Fruit fly (Drosophila melanogaster) whole organism, embryonic: ENCODE results near the gene CG7079.

Experiments used
- Bteb2 ChIP-seq: fragments of 200-800 bp; sonication (Bioruptor generic); optimal IDR thresholded peaks from 2 replicates; lab custom pipeline; 2016; ENCODE audit warnings: missing biosample characterization, missing genetic modification characterization
- CG11398 ChIP-seq: fragments of 200-800 bp; sonication (Bioruptor generic); optimal IDR thresholded peaks from 2 replicates; lab custom pipeline; 2016; ENCODE audit warnings: missing biosample characterization, missing genetic modification characterization
- CG15479 ChIP-seq: fragments of 200-800 bp; sonication (Bioruptor generic); optimal IDR thresholded peaks from 3 replicates; lab custom pipeline; 2019; ENCODE audit warnings: missing biosample characterization, mild to moderate bottlenecking, missing genetic modification characterization, moderate library complexity
- CG16779 ChIP-seq: fragments of 200-800 bp; sonication (Bioruptor generic); IDR thresholded peaks from 2 replicates; pipeline ENCODE4 v1.3.6; 2022; ENCODE audit warnings: missing biosample characterization, missing genetic modification characterization
- CG17568 ChIP-seq: fragments of 200-800 bp; sonication (Bioruptor generic); optimal IDR thresholded peaks from 2 replicates; lab custom pipeline; 2018; ENCODE audit warnings: missing biosample characterization, mild to moderate bottlenecking, missing genetic modification characterization, moderate library complexity
- CG18262 ChIP-seq: fragments of 200-800 bp; optimal IDR thresholded peaks from 3 replicates; lab custom pipeline; 2019; ENCODE audit warnings: missing biosample characterization, mild to moderate bottlenecking, missing genetic modification characterization, moderate library complexity
- CG18619 ChIP-seq: fragments of 200-800 bp; sonication (Bioruptor generic); optimal IDR thresholded peaks from 3 replicates; lab custom pipeline; 2017; ENCODE audit warnings: missing biosample characterization, mild to moderate bottlenecking, missing genetic modification characterization
- CG2678 ChIP-seq: fragments of 200-800 bp; sonication (Bioruptor generic); optimal IDR thresholded peaks from 3 replicates; lab custom pipeline; 2019; ENCODE audit warnings: missing biosample characterization, mild to moderate bottlenecking, missing genetic modification characterization, moderate library complexity
- CG32772 ChIP-seq: fragments of 200-800 bp; sonication (Bioruptor generic); IDR thresholded peaks from 2 replicates; pipeline ENCODE4 v1.3.6; 2022; ENCODE audit warnings: missing biosample characterization, missing genetic modification characterization
- CG34422 ChIP-seq: fragments of 200-800 bp; sonication (Bioruptor generic); IDR thresholded peaks from 3 replicates; pipeline ENCODE4 v1.3.6; 2022; ENCODE audit warnings: missing biosample characterization, missing genetic modification characterization
- CG4617 ChIP-seq: fragments of 200-800 bp; sonication (Bioruptor generic); optimal IDR thresholded peaks from 3 replicates; lab custom pipeline; 2016; ENCODE audit warnings: missing biosample characterization, missing genetic modification characterization, borderline replicate concordance
- CG4854 ChIP-seq: fragments of 200-800 bp; sonication (Bioruptor generic); optimal IDR thresholded peaks from 2 replicates; lab custom pipeline; 2016; ENCODE audit warnings: missing biosample characterization, missing genetic modification characterization, inconsistent platforms
- CG6175 ChIP-seq: fragments of 200-800 bp; sonication (Bioruptor generic); IDR thresholded peaks from 3 replicates; pipeline ENCODE4 v1.3.6; 2022; ENCODE audit warnings: missing biosample characterization, missing genetic modification characterization
- CG6765 ChIP-seq: fragments of 200-800 bp; sonication (Bioruptor generic); optimal IDR thresholded peaks from 3 replicates; lab custom pipeline; 2017; ENCODE audit warnings: missing biosample characterization, mild to moderate bottlenecking, missing genetic modification characterization
- CG7928 ChIP-seq: fragments of 200-800 bp; sonication (Bioruptor generic); optimal IDR thresholded peaks from 2 replicates; lab custom pipeline; 2017; ENCODE audit warnings: missing biosample characterization, mild to moderate bottlenecking, missing genetic modification characterization
- CG8089 ChIP-seq: fragments of 200-800 bp; sonication (Bioruptor generic); optimal IDR thresholded peaks from 3 replicates; lab custom pipeline; 2016; ENCODE audit warnings: missing biosample characterization, missing genetic modification characterization
- CG8765 ChIP-seq: fragments of 200-800 bp; sonication (Bioruptor generic); IDR thresholded peaks from 2 replicates; pipeline ENCODE4 v1.3.6; 2022; ENCODE audit warnings: missing biosample characterization, missing genetic modification characterization
- CG9797 ChIP-seq: fragments of 200-800 bp; sonication (Bioruptor generic); optimal IDR thresholded peaks from 3 replicates; lab custom pipeline; 2018; ENCODE audit warnings: missing biosample characterization, mild to moderate bottlenecking, missing genetic modification characterization
- CoRest ChIP-seq: fragments of 200-800 bp; sonication (Bioruptor generic); optimal IDR thresholded peaks from 3 replicates; lab custom pipeline; 2018; ENCODE audit warnings: missing biosample characterization, mild to moderate bottlenecking, missing genetic modification characterization, moderate library complexity
- Dbx ChIP-seq: fragments of 200-800 bp; sonication (Bioruptor generic); IDR thresholded peaks from 3 replicates; pipeline ENCODE4 v1.3.6; 2022; ENCODE audit warnings: missing biosample characterization, missing genetic modification characterization
- Doc2 ChIP-seq: fragments of 200-800 bp; sonication (Bioruptor generic); IDR thresholded peaks from 2 replicates; pipeline ENCODE4 v1.3.6; 2022; ENCODE audit warnings: missing biosample characterization, missing genetic modification characterization
- Drgx ChIP-seq: fragments of 200-800 bp; sonication (Bioruptor generic); IDR thresholded peaks from 2 replicates; pipeline ENCODE4 v1.3.6; 2022; ENCODE audit warnings: missing biosample characterization, missing genetic modification characterization
- H15 ChIP-seq: fragments of 200-800 bp; sonication (Bioruptor generic); IDR thresholded peaks from 3 replicates; pipeline ENCODE4 v1.3.6; 2022; ENCODE audit warnings: missing biosample characterization, missing genetic modification characterization
- Hand ChIP-seq: fragments of 200-800 bp; sonication (Bioruptor generic); optimal IDR thresholded peaks from 2 replicates; lab custom pipeline; 2017; ENCODE audit warnings: mild to moderate bottlenecking, missing biosample characterization, missing genetic modification reagents, missing genetic modification characterization
- Hr3 ChIP-seq: fragments of 200-800 bp; sonication (Bioruptor generic); optimal IDR thresholded peaks from 3 replicates; lab custom pipeline; 2016; ENCODE audit warnings: missing biosample characterization, missing genetic modification characterization
- Kr ChIP-seq: fragments of 200-800 bp; sonication (Bioruptor generic); optimal IDR thresholded peaks from 2 replicates; lab custom pipeline; 2017; ENCODE audit warnings: missing biosample characterization, mild to moderate bottlenecking, missing genetic modification characterization
- MESR4 ChIP-seq: fragments of 200-800 bp; sonication (Bioruptor generic); optimal IDR thresholded peaks from 2 replicates; lab custom pipeline; 2018; ENCODE audit warnings: missing biosample characterization, mild to moderate bottlenecking, missing genetic modification characterization, moderate library complexity
- Meics ChIP-seq: fragments of 200-800 bp; sonication (Bioruptor generic); optimal IDR thresholded peaks from 2 replicates; lab custom pipeline; 2017; ENCODE audit warnings: missing biosample characterization, mild to moderate bottlenecking, missing genetic modification characterization
- Mrtf ChIP-seq: fragments of 200-800 bp; sonication (Bioruptor generic); IDR thresholded peaks from 3 replicates; pipeline ENCODE4 v1.3.6; 2022; ENCODE audit warnings: missing biosample characterization, missing genetic modification characterization
- NC2β ChIP-seq: fragments of 200-800 bp; sonication (Bioruptor generic); optimal IDR thresholded peaks from 2 replicates; lab custom pipeline; 2016; ENCODE audit warnings: missing biosample characterization, missing genetic modification characterization
- NfI ChIP-seq: fragments of 200-800 bp; sonication (Bioruptor generic); optimal IDR thresholded peaks from 3 replicates; lab custom pipeline; 2018; ENCODE audit warnings: missing biosample characterization, mild to moderate bottlenecking, missing genetic modification characterization, moderate library complexity
- ase ChIP-seq: fragments of 200-800 bp; sonication (Bioruptor generic); IDR thresholded peaks from 3 replicates; pipeline ENCODE4 v1.3.6; 2022; ENCODE audit warnings: missing biosample characterization, missing genetic modification characterization
- ato ChIP-seq: fragments of 200-800 bp; sonication (Bioruptor generic); IDR thresholded peaks from 2 replicates; pipeline ENCODE4 v1.3.6; 2022; ENCODE audit warnings: missing biosample characterization, missing genetic modification characterization; ENCODE audit not compliant: partially characterized antibody
- ftz-f1 ChIP-seq: fragments of 200-800 bp; sonication (Bioruptor generic); optimal IDR thresholded peaks from 2 replicates; lab custom pipeline; 2016; ENCODE audit warnings: missing biosample characterization, missing genetic modification characterization
- h ChIP-seq: fragments of >200 bp; optimal IDR thresholded peaks from 2 replicates; lab custom pipeline; 2017
- hb ChIP-seq: fragments of 200-800 bp; sonication (Bioruptor generic); IDR thresholded peaks from 3 replicates; pipeline ENCODE4 v1.3.6; 2022; ENCODE audit warnings: missing biosample characterization, missing genetic modification characterization; ENCODE audit not compliant: partially characterized antibody
- hbn ChIP-seq: fragments of 200-800 bp; sonication (Bioruptor generic); IDR thresholded peaks from 2 replicates; pipeline ENCODE4 v1.3.6; 2022; ENCODE audit warnings: missing biosample characterization, missing genetic modification characterization; ENCODE audit not compliant: partially characterized antibody
- kay ChIP-seq: fragments of 200-800 bp; sonication (Bioruptor generic); optimal IDR thresholded peaks from 2 replicates; lab custom pipeline; 2016; ENCODE audit warnings: missing biosample characterization, missing genetic modification characterization
- lab ChIP-seq: fragments of 200-800 bp; sonication (Bioruptor generic); optimal IDR thresholded peaks from 3 replicates; lab custom pipeline; 2017; ENCODE audit warnings: missing biosample characterization, missing genetic modification characterization, mild to moderate bottlenecking, moderate library complexity, missing genetic modification reagents
- maf-S ChIP-seq: fragments of 200-800 bp; sonication (Bioruptor generic); optimal IDR thresholded peaks from 2 replicates; lab custom pipeline; 2016; ENCODE audit warnings: missing biosample characterization, missing genetic modification characterization
- org-1 ChIP-seq: fragments of 200-800 bp; sonication (Bioruptor generic); optimal IDR thresholded peaks from 2 replicates; lab custom pipeline; 2017; ENCODE audit warnings: missing biosample characterization, missing genetic modification characterization
- p53 ChIP-seq: fragments of 200-800 bp; sonication (Bioruptor generic); optimal IDR thresholded peaks from 2 replicates; lab custom pipeline; 2016; ENCODE audit warnings: missing biosample characterization, missing genetic modification characterization
- pum ChIP-seq: fragments of 200-800 bp; sonication (Bioruptor generic); optimal IDR thresholded peaks from 2 replicates; lab custom pipeline; 2016; ENCODE audit warnings: missing biosample characterization, missing genetic modification characterization
- pzg ChIP-seq: fragments of 200-800 bp; sonication (Bioruptor generic); optimal IDR thresholded peaks from 3 replicates; lab custom pipeline; 2018; ENCODE audit warnings: missing biosample characterization, mild to moderate bottlenecking, missing genetic modification characterization, moderate library complexity
- ro ChIP-seq: fragments of 200-800 bp; sonication (Bioruptor generic); IDR thresholded peaks from 2 replicates; pipeline ENCODE4 v1.3.6; 2022; ENCODE audit warnings: missing biosample characterization, missing genetic modification characterization
- seq ChIP-seq: fragments of 200-800 bp; sonication (Bioruptor generic); IDR thresholded peaks from 2 replicates; pipeline ENCODE4 v1.3.6; 2022; ENCODE audit warnings: missing biosample characterization, missing genetic modification characterization
- slp2 ChIP-seq: fragments of 200-800 bp; sonication (Bioruptor generic); optimal IDR thresholded peaks from 2 replicates; lab custom pipeline; 2016; ENCODE audit warnings: missing biosample characterization, missing genetic modification characterization
- sob ChIP-seq: fragments of 200-800 bp; sonication (Bioruptor generic); IDR thresholded peaks from 2 replicates; pipeline ENCODE4 v1.3.6; 2022; ENCODE audit warnings: missing biosample characterization, missing genetic modification characterization
- wor ChIP-seq: fragments of 200-800 bp; sonication (Bioruptor generic); IDR thresholded peaks from 2 replicates; pipeline ENCODE4 v1.3.6; 2022; ENCODE audit warnings: missing biosample characterization, missing genetic modification characterization
- zf30C ChIP-seq: fragments of 200-800 bp; sonication (Bioruptor generic); optimal IDR thresholded peaks from 3 replicates; lab custom pipeline; 2018; ENCODE audit warnings: missing biosample characterization, mild to moderate bottlenecking, missing genetic modification characterization
- zfh1 ChIP-seq: fragments of 200-800 bp; sonication (Bioruptor generic); IDR thresholded peaks from 3 replicates; pipeline ENCODE4 v1.3.6; 2022; ENCODE audit warnings: missing biosample characterization, missing genetic modification characterization

Gene CG7079

dm6 chr3R:21017464-21018080 is 31.1 kb downstream of the CG7079 start, which contains the start of gene Rlip (continued):
- TF ChIP-seq seq (GFP tag; lab: Robert Waterston, UW) (no peak), Drgx (peak; percentile 33; the same call in 1 of the 2 replicates), slp2 (peak; percentile 30), Hr3 (GFP tag; lab: Kevin White, UChicago) (peak; percentile 34), ftz-f1 (GFP tag; lab: Kevin White, UChicago) (no peak), CG15479 (GFP tag; lab: Kevin White, UChicago) (no peak), org-1 (GFP tag; lab: Kevin White, UChicago) (no peak), CG32772 (no peak), lab (GFP tag; lab: Kevin White, UChicago) (peak; percentile 63), CG18262 (tag; lab: Kevin White, UChicago) (no peak), h (lab: Kevin White, UChicago) (no peak), zf30C (GFP tag; lab: Kevin White, UChicago) (no peak), CG8089 (peak; percentile 44), Kr (GFP tag; lab: Kevin White, UChicago) (no peak), hb (no peak), maf-S (GFP tag; lab: Kevin White, UChicago) (no peak), CG9797 (GFP tag; lab: Kevin White, UChicago) (no peak), H15 (GFP tag; lab: Robert Waterston, UW) (peak; percentile 23; the same call in 1 of the 3 replicates), Bteb2 (GFP tag; lab: Kevin White, UChicago) (peak; percentile 7), Doc2 (GFP tag; lab: Robert Waterston, UW) (no peak), kay (GFP tag; lab: Kevin White, UChicago) (no peak), Mrtf (GFP tag; lab: Robert Waterston, UW) (peak; percentile 47; the same call in 1 of the 3 replicates), ato (GFP tag; lab: Robert Waterston, UW) (peak; percentile 58; the same call in 1 of the 2 replicates), MESR4 (GFP tag; lab: Kevin White, UChicago) (peak; percentile 54), pzg (GFP tag; lab: Kevin White, UChicago) (peak; percentile 77), p53 (GFP tag; lab: Kevin White, UChicago) (peak; percentile 40), CG4854 (GFP tag; lab: Kevin White, UChicago) (peak; percentile 44), CG6765 (GFP tag; lab: Kevin White, UChicago) (no peak), Hand (GFP tag; lab: Kevin White, UChicago) (no peak), CG18619 (GFP tag; lab: Kevin White, UChicago) (no peak), CG4617 (GFP tag; lab: Kevin White, UChicago) (peak; percentile 83), CG34422 (GFP tag; lab: Robert Waterston, UW) (peak; percentile 56), wor (GFP tag; lab: Robert Waterston, UW) (no peak), CG17568 (no peak), Dbx (GFP tag; lab: Robert Waterston, UW) (peak; percentile 57; the same call in 2 of the 3 replicates), CG7928 (GFP tag; lab: Kevin White, UChicago) (no peak), hbn (GFP tag; lab: Robert Waterston, UW) (peak; percentile 50), NC2β (GFP tag; lab: Kevin White, UChicago) (no peak), ro (GFP tag; lab: Robert Waterston, UW) (no peak; the same call in 1 of the 2 replicates), CG8765 (GFP tag; lab: Robert Waterston, UW) (no peak), CG11398 (GFP tag; lab: Kevin White, UChicago) (no peak), ase (GFP tag; lab: Robert Waterston, UW) (peak; percentile 38; the same call in 2 of the 3 replicates), CoRest (no peak), NfI (GFP tag; lab: Kevin White, UChicago) (peak; percentile 46), CG2678 (tag; lab: Kevin White, UChicago) (peak; percentile 20), Meics (GFP tag; lab: Kevin White, UChicago) (peak; percentile 19), CG16779 (GFP tag; lab: Robert Waterston, UW) (no peak; the same call in 1 of the 2 replicates), sob (GFP tag; lab: Robert Waterston, UW) (peak; percentile 80), zfh1 (GFP tag; lab: Robert Waterston, UW) (peak; percentile 75), CG6175 (0 out of 3 replicates have a peak, but pooled peaks have one; percentile 11), pum (GFP tag; lab: Kevin White, UChicago) (peak; percentile 46)
